Worm (Caenorhabditis elegans) whole organism, L3 larva: ENCODE measurements around the gene K09F6.10.

Experiments
- daf-12 ChIP-seq: fragments of 150-350 bp; optimal IDR thresholded peaks from 2 replicates; lab custom pipeline; 2014; ENCODE audit warnings: missing biosample characterization, missing genetic modification reagents, missing genetic modification characterization
- egl-27 ChIP-seq: sonication (generic microtip); optimal IDR thresholded peaks from 4 replicates; lab custom pipeline; 2017; ENCODE audit warnings: missing biosample characterization, missing genetic modification reagents, missing genetic modification characterization
- fkh-2 ChIP-seq: fragments of 150-350 bp; optimal IDR thresholded peaks from 2 replicates; lab custom pipeline; 2014; ENCODE audit warnings: missing biosample characterization, missing genetic modification reagents, missing genetic modification characterization
- mdl-1 ChIP-seq: fragments of 150-350 bp; optimal IDR thresholded peaks from 2 replicates; lab custom pipeline; 2014; ENCODE audit warnings: missing biosample characterization, missing genetic modification characterization
- snpc-4 ChIP-seq: fragments of 150-350 bp; optimal IDR thresholded peaks from 2 replicates; lab custom pipeline; 2014; ENCODE audit warnings: missing biosample characterization, missing genetic modification characterization
- tbx-2 ChIP-seq: sonication (generic microtip); optimal IDR thresholded peaks from 2 replicates; lab custom pipeline; 2016; ENCODE audit warnings: mild to moderate bottlenecking, missing genetic modification characterization, missing compliant biosample characterization
- unc-62 ChIP-seq: fragments of 150-350 bp; sonication (generic microtip); optimal IDR thresholded peaks from 4 replicates; lab custom pipeline; 2014; ENCODE audit warnings: missing biosample characterization, missing genetic modification reagents, missing genetic modification characterization

ce11 chrII:2322857-2323518 is 34.3 kb upstream of the K09F6.10 start, which contains the start of the genes ZK1240.6 and ZK1240.2:
- TF ChIP-seq snpc-4 (no peak), fkh-2 (tag; lab: Kevin White, UChicago) (no peak), mdl-1 (tag; lab: Kevin White, UChicago) (no peak), egl-27 (tag; lab: Kevin White, UChicago) (no peak), unc-62 (GFP tag; lab: Kevin White, UChicago) (no peak), tbx-2 (tag; lab: Kevin White, UChicago) (no peak), daf-12 (tag; lab: Kevin White, UChicago) (no peak)
